Worm (Caenorhabditis elegans) whole organism, L2 larva: ENCODE data around the gene C04A11.2.

Experiments
- alr-1 ChIP-seq: fragments of 150-350 bp; optimal IDR thresholded peaks from 2 replicates; lab custom pipeline; 2014; ENCODE audit warnings: missing biosample characterization, missing genetic modification characterization
- aly-2 ChIP-seq: fragments of 150-350 bp; optimal IDR thresholded peaks from 2 replicates; lab custom pipeline; 2014; ENCODE audit warnings: missing biosample characterization, missing genetic modification characterization
- nhr-11 ChIP-seq: fragments of 150-350 bp; optimal IDR thresholded peaks from 2 replicates; lab custom pipeline; 2014; ENCODE audit warnings: missing biosample characterization, missing genetic modification characterization
- snpc-4 ChIP-seq: fragments of 150-350 bp; optimal IDR thresholded peaks from 2 replicates; lab custom pipeline; 2014; ENCODE audit warnings: missing biosample characterization, missing genetic modification characterization
- unc-55 ChIP-seq: fragments of 150-350 bp; sonication (generic microtip); optimal IDR thresholded peaks from 3 replicates; lab custom pipeline; 2014; ENCODE audit warnings: missing biosample characterization, missing genetic modification reagents, missing genetic modification characterization
- zag-1 ChIP-seq: fragments of 150-350 bp; optimal IDR thresholded peaks from 2 replicates; lab custom pipeline; 2014; ENCODE audit warnings: missing biosample characterization, missing genetic modification characterization

DNA sequence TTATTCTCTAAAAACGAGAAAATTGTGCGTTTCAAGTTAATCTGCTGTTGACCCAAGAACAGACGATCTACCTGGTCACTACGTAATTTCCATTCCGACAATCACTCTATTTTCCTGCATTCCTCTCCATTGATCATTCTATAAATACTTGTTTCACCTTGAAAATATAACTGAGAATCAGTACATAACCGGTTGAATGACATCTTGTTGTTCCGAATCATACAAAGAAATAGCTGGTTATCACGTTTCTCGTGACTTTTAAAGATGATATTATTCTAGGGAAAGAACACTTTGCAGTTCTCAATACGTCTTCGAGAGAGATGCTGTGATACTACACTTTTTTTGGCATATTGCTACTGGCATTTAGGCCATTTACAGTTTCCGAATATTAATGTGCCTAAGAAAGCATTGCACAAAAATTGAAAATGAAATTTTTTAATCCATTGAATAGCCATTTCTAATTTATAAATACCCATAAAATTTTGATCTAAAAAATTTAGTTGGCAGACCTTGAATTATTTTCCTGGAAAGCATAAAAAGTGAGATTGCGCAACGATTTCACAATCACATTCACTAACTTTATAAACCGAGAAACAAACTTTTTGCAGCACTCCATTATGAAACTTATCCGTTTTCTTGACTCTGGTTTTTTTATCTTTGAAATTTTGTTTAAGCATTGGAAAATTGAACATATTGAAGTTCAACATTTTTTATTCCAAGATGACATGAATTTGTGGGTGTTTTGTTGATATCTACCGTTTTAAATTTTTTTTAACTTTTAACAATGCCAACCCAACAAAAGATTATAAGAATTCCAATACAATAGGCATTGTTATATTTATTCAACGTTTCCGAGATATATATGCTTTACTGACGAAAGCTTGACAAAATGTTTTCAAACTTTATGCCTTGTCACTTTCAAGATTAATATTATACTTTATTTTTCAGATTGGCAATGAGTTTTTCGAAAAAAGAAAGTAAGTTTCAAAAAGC lies 4.7 kb downstream of the C04A11.2 start, which contains the start of gene C04A11.5:
- no peak for TF ChIP-seq unc-55 (GFP tag; lab: Kevin White, UChicago)
- no peak for TF ChIP-seq alr-1 (tag; lab: Kevin White, UChicago)
- no peak for TF ChIP-seq aly-2 (tag; lab: Kevin White, UChicago)
- TF ChIP-seq nhr-11, result no peak
- no peak for TF ChIP-seq zag-1 (tag; lab: Kevin White, UChicago)
- TF ChIP-seq snpc-4 (tag; lab: Kevin White, UChicago), result no peak
